Fruit fly (Drosophila melanogaster) whole organism, embryonic: ENCODE results near the gene Tyler.

Experiments used
- Aef1 ChIP-seq: fragments of 200-800 bp; sonication (Bioruptor generic); IDR thresholded peaks from 3 replicates; pipeline ENCODE4 v1.3.6; 2022; ENCODE audit warnings: missing biosample characterization, missing genetic modification characterization
- BEAF-32 ChIP-seq: fragments of 200-800 bp; sonication (Bioruptor generic); optimal IDR thresholded peaks from 3 replicates; lab custom pipeline; 2017; ENCODE audit warnings: missing biosample characterization, missing genetic modification characterization, mild to moderate bottlenecking, moderate library complexity, missing genetic modification reagents
- C15 ChIP-seq: fragments of 200-800 bp; sonication (Bioruptor generic); IDR thresholded peaks from 3 replicates; pipeline ENCODE4 v1.3.6; 2022; ENCODE audit warnings: missing biosample characterization, missing genetic modification characterization
- CG10274 ChIP-seq: fragments of 200-800 bp; sonication (Bioruptor generic); optimal IDR thresholded peaks from 3 replicates; lab custom pipeline; 2017; ENCODE audit warnings: missing biosample characterization, mild to moderate bottlenecking, missing genetic modification characterization
- CG10654 ChIP-seq: fragments of 200-800 bp; sonication (Bioruptor generic); optimal IDR thresholded peaks from 2 replicates; lab custom pipeline; 2016; ENCODE audit warnings: missing biosample characterization, missing genetic modification characterization
- CG11085 ChIP-seq: fragments of 200-800 bp; sonication (Bioruptor generic); IDR thresholded peaks from 2 replicates; pipeline ENCODE4 v1.3.6; 2022; ENCODE audit warnings: missing biosample characterization, missing genetic modification characterization
- CG13775 ChIP-seq: fragments of 200-800 bp; sonication (Bioruptor generic); optimal IDR thresholded peaks from 3 replicates; lab custom pipeline; 2017; ENCODE audit warnings: missing biosample characterization, mild to moderate bottlenecking, missing genetic modification characterization
- CG14860 ChIP-seq: fragments of 200-800 bp; sonication (Bioruptor generic); IDR thresholded peaks from 3 replicates; pipeline ENCODE4 v1.3.6; 2022; ENCODE audit warnings: missing biosample characterization, missing genetic modification characterization; ENCODE audit not compliant: partially characterized antibody
- CG15479 ChIP-seq: fragments of 200-800 bp; sonication (Bioruptor generic); optimal IDR thresholded peaks from 3 replicates; lab custom pipeline; 2019; ENCODE audit warnings: missing biosample characterization, mild to moderate bottlenecking, missing genetic modification characterization, moderate library complexity
- CG15696 ChIP-seq: fragments of 200-800 bp; sonication (Bioruptor generic); optimal IDR thresholded peaks from 2 replicates; lab custom pipeline; 2019; ENCODE audit warnings: missing biosample characterization, mild to moderate bottlenecking, missing genetic modification characterization, moderate library complexity
- CG17385 ChIP-seq: fragments of 200-800 bp; sonication (Bioruptor generic); optimal IDR thresholded peaks from 3 replicates; lab custom pipeline; 2018; ENCODE audit warnings: missing biosample characterization, mild to moderate bottlenecking, missing genetic modification characterization
- CG6254 ChIP-seq: fragments of 200-800 bp; sonication (Bioruptor generic); optimal IDR thresholded peaks from 3 replicates; lab custom pipeline; 2017; ENCODE audit warnings: mild to moderate bottlenecking, missing biosample characterization, missing genetic modification reagents, missing genetic modification characterization
- CG7839 ChIP-seq: fragments of 200-800 bp; sonication (Bioruptor generic); optimal IDR thresholded peaks from 3 replicates; lab custom pipeline; 2018; ENCODE audit warnings: missing biosample characterization, mild to moderate bottlenecking, missing genetic modification characterization, moderate library complexity
- CG8944 ChIP-seq: fragments of 200-800 bp; sonication (Bioruptor generic); optimal IDR thresholded peaks from 3 replicates; lab custom pipeline; 2016; ENCODE audit warnings: missing biosample characterization, missing genetic modification characterization
- CTCF ChIP-seq: fragments of 200-800 bp; sonication (Bioruptor generic); optimal IDR thresholded peaks from 2 replicates; lab custom pipeline; 2017; ENCODE audit warnings: missing biosample characterization, mild to moderate bottlenecking, missing genetic modification characterization, moderate library complexity
- CrebB ChIP-seq: fragments of 200-800 bp; sonication (Bioruptor generic); optimal IDR thresholded peaks from 3 replicates; lab custom pipeline; 2018; ENCODE audit warnings: missing biosample characterization, mild to moderate bottlenecking, missing genetic modification characterization
- D19A ChIP-seq: fragments of 200-800 bp; optimal IDR thresholded peaks from 3 replicates; lab custom pipeline; 2019; ENCODE audit warnings: missing biosample characterization, mild to moderate bottlenecking, missing genetic modification characterization, moderate library complexity
- D19B ChIP-seq: fragments of 200-800 bp; sonication (Bioruptor generic); optimal IDR thresholded peaks from 2 replicates; lab custom pipeline; 2017; ENCODE audit warnings: missing biosample characterization, mild to moderate bottlenecking, missing genetic modification characterization
- Ets65A ChIP-seq: fragments of 200-800 bp; sonication (Bioruptor generic); peaks from one replicate; lab custom pipeline; 2016; ENCODE audit warnings: missing biosample characterization, missing genetic modification characterization
- H15 ChIP-seq: fragments of 200-800 bp; sonication (Bioruptor generic); IDR thresholded peaks from 3 replicates; pipeline ENCODE4 v1.3.6; 2022; ENCODE audit warnings: missing biosample characterization, missing genetic modification characterization
- Hr51 ChIP-seq, 2 experiments: fragments of 200-800 bp; sonication (Bioruptor generic); optimal IDR thresholded peaks; 2 replicates in 1 of 2; 3 replicates in 1 of 2; lab custom pipeline; 2016 to 2018; ENCODE audit warnings: missing biosample characterization in 2 of 2, missing genetic modification characterization in 2 of 2, mild to moderate bottlenecking in 1 of 2, moderate library complexity in 1 of 2
- MBD-R2 ChIP-seq: fragments of 200-800 bp; sonication (Bioruptor generic); IDR thresholded peaks from 2 replicates; pipeline ENCODE4 v1.3.6; 2022; ENCODE audit warnings: missing biosample characterization, missing genetic modification characterization
- MESR4 ChIP-seq: fragments of 200-800 bp; sonication (Bioruptor generic); optimal IDR thresholded peaks from 2 replicates; lab custom pipeline; 2018; ENCODE audit warnings: missing biosample characterization, mild to moderate bottlenecking, missing genetic modification characterization, moderate library complexity
- Med ChIP-seq: fragments of 200-800 bp; sonication (Bioruptor generic); peaks from one replicate; lab custom pipeline; 2016; ENCODE audit warnings: missing biosample characterization, missing genetic modification characterization, mild to moderate bottlenecking, inconsistent platforms, moderate library complexity
- NFAT ChIP-seq: fragments of 200-800 bp; sonication (Bioruptor generic); IDR thresholded peaks from 2 replicates; pipeline ENCODE4 v1.3.6; 2022; ENCODE audit warnings: missing biosample characterization, missing genetic modification characterization
- cg ChIP-seq: fragments of 200-800 bp; sonication (Bioruptor generic); optimal IDR thresholded peaks from 3 replicates; lab custom pipeline; 2019; ENCODE audit warnings: missing biosample characterization, mild to moderate bottlenecking, missing genetic modification characterization, moderate library complexity
- chn ChIP-seq: fragments of 200-800 bp; sonication (Bioruptor generic); optimal IDR thresholded peaks from 2 replicates; lab custom pipeline; 2016; ENCODE audit warnings: missing biosample characterization, missing genetic modification characterization
- da ChIP-seq: fragments of 200-800 bp; sonication (Bioruptor generic); optimal IDR thresholded peaks from 2 replicates; lab custom pipeline; 2016; ENCODE audit warnings: missing biosample characterization, missing genetic modification characterization
- gcm ChIP-seq: fragments of 200-800 bp; sonication (Bioruptor generic); optimal IDR thresholded peaks from 2 replicates; lab custom pipeline; 2019; ENCODE audit warnings: missing biosample characterization, mild to moderate bottlenecking, missing genetic modification characterization, moderate library complexity
- gfzf ChIP-seq: fragments of 200-800 bp; sonication (Bioruptor generic); optimal IDR thresholded peaks from 2 replicates; lab custom pipeline; 2016; ENCODE audit warnings: missing biosample characterization, mild to moderate bottlenecking, missing genetic modification characterization, moderate library complexity
- jigr1 ChIP-seq: fragments of 200-800 bp; sonication (Bioruptor generic); IDR thresholded peaks from 3 replicates; pipeline ENCODE4 v1.3.6; 2022; ENCODE audit warnings: missing biosample characterization, missing genetic modification characterization
- ken ChIP-seq: fragments of 200-800 bp; sonication (Bioruptor generic); IDR thresholded peaks from 3 replicates; pipeline ENCODE4 v1.3.6; 2022; ENCODE audit warnings: missing biosample characterization, missing genetic modification characterization
- mld ChIP-seq: fragments of 200-800 bp; sonication (Bioruptor generic); IDR thresholded peaks from 3 replicates; pipeline ENCODE4 v1.3.6; 2022; ENCODE audit warnings: missing biosample characterization, missing genetic modification characterization; ENCODE audit not compliant: partially characterized antibody
- nerfin-1 ChIP-seq: fragments of 200-800 bp; sonication (Bioruptor generic); optimal IDR thresholded peaks from 3 replicates; lab custom pipeline; 2019; ENCODE audit warnings: missing biosample characterization, mild to moderate bottlenecking, missing genetic modification characterization, moderate library complexity
- nom ChIP-seq: fragments of 200-800 bp; sonication (Bioruptor generic); optimal IDR thresholded peaks from 2 replicates; lab custom pipeline; 2017; ENCODE audit warnings: missing biosample characterization, missing genetic modification characterization, mild to moderate bottlenecking, moderate library complexity, missing genetic modification reagents
- p53 ChIP-seq: fragments of 200-800 bp; sonication (Bioruptor generic); optimal IDR thresholded peaks from 2 replicates; lab custom pipeline; 2016; ENCODE audit warnings: missing biosample characterization, missing genetic modification characterization
- pan ChIP-seq, 4 experiments: fragments of >200 bp in 3 of 4; fragments of 200-800 bp in 1 of 4; sonication (Bioruptor generic) in 1 of 4; optimal IDR thresholded peaks in 3 of 4; IDR thresholded peaks in 1 of 4; 2 replicates each; pipeline versions ENCODE4 v1.3.6 to Lab custom; 2017 to 2022; ENCODE audit warnings: missing biosample characterization in 2 of 4, missing genetic modification characterization in 2 of 4, mixed read lengths in 1 of 4
- pho ChIP-seq: fragments of 200-800 bp; sonication (Bioruptor generic); optimal IDR thresholded peaks from 2 replicates; lab custom pipeline; 2016; ENCODE audit warnings: missing biosample characterization, missing genetic modification characterization
- phol ChIP-seq: fragments of 200-800 bp; sonication (Bioruptor generic); optimal IDR thresholded peaks from 3 replicates; lab custom pipeline; 2018; ENCODE audit warnings: missing biosample characterization, mild to moderate bottlenecking, missing genetic modification characterization, moderate library complexity
- so ChIP-seq: fragments of 200-800 bp; sonication (Bioruptor generic); IDR thresholded peaks from 3 replicates; pipeline ENCODE4 v1.3.6; 2022; ENCODE audit warnings: missing biosample characterization, missing genetic modification characterization
- sr ChIP-seq: fragments of 200-800 bp; sonication (Bioruptor generic); IDR thresholded peaks from 3 replicates; pipeline ENCODE4 v1.3.6; 2022; ENCODE audit warnings: missing biosample characterization, missing genetic modification characterization
- ssp ChIP-seq: fragments of 200-800 bp; sonication (Bioruptor generic); IDR thresholded peaks from 2 replicates; pipeline ENCODE4 v1.3.6; 2022; ENCODE audit warnings: missing biosample characterization, missing genetic modification characterization
- z ChIP-seq: fragments of 200-800 bp; sonication (Bioruptor generic); IDR thresholded peaks from 3 replicates; pipeline ENCODE4 v1.3.6; 2022; ENCODE audit warnings: missing biosample characterization, missing genetic modification characterization

Tyler gene

dm6 chrX:19565714-19566316, 45.5 kb upstream of the Tyler start, which contains the start of the genes Grip84 and car (continued):
- TF ChIP-seq jigr1 (peak; percentile 54; the same call in 1 of the 3 replicates), CG11085 (GFP tag; lab: Robert Waterston, UW) (peak; percentile 49), z (GFP tag; lab: Robert Waterston, UW) (no peak), BEAF-32 (peak; percentile 44), CG15696 (tag; lab: Kevin White, UChicago) (peak; percentile 63), MESR4 (GFP tag; lab: Kevin White, UChicago) (peak; percentile 56), mld (GFP tag; lab: Robert Waterston, UW) (no peak), CG17385 (GFP tag; lab: Kevin White, UChicago) (peak; percentile 51), da (GFP tag; lab: Kevin White, UChicago) (peak; percentile 25), CrebB (tag; lab: Kevin White, UChicago) (peak; percentile 11), CG14860 (no peak), Aef1 (peak; percentile 57), CG10654 (GFP tag; lab: Kevin White, UChicago) (peak; percentile 26), pho (peak; percentile 55), C15 (GFP tag; lab: Robert Waterston, UW) (0 out of 3 replicates have a peak, but pooled peaks have one; percentile 31), gcm (GFP tag; lab: Kevin White, UChicago) (peak; percentile 51), gfzf (GFP tag; lab: Kevin White, UChicago) (peak; percentile 60), chn (peak; percentile 20), sr (GFP tag; lab: Robert Waterston, UW) (peak; percentile 97), ssp (GFP tag; lab: Robert Waterston, UW) (peak; percentile 96), CTCF (peak; percentile 21), ken (no peak), pan (optimal IDR thresholded peaks at IDR 0.05; lab: Kevin White, UChicago) (no peak), pan (GFP tag; optimal IDR thresholded peaks at IDR 0.05 in 1 of 2, IDR thresholded peaks at IDR 0.05 in 1 of 2) (peak in 1 of 2 experiments; percentile 14)

dm6 chrX:19573687-19574086, 37.6 kb upstream of the Tyler start:
- TF ChIP-seq CG7839 (tag; lab: Kevin White, UChicago) (no peak), CG6254 (peak; percentile 73)

dm6 chrX:19577940-19578632, 33.2 kb upstream of the Tyler start:
- peak; percentile 42 for TF ChIP-seq Med (GFP tag; lab: Kevin White, UChicago)
- peak; percentile 95 for TF ChIP-seq CG13775 (GFP tag; lab: Kevin White, UChicago)
- TF ChIP-seq CG15479 (GFP tag; lab: Kevin White, UChicago): peak; percentile 39
- peak; percentile 69 for TF ChIP-seq CG10274 (GFP tag; lab: Kevin White, UChicago)
- TF ChIP-seq phol (tag; lab: Kevin White, UChicago): peak; percentile 54
- no peak for TF ChIP-seq NFAT (GFP tag; lab: Robert Waterston, UW)
- peak; percentile 9 for TF ChIP-seq nom (GFP tag; lab: Kevin White, UChicago)
- no peak for TF ChIP-seq Ets65A (GFP tag; lab: Kevin White, UChicago)
- no peak for TF ChIP-seq H15 (GFP tag; lab: Robert Waterston, UW)
- peak; percentile 52 for TF ChIP-seq D19B (GFP tag; lab: Kevin White, UChicago)
- peak; percentile 54 for TF ChIP-seq D19A (tag; lab: Kevin White, UChicago)
- TF ChIP-seq Hr51 (GFP tag; optimal IDR thresholded peaks at IDR 0.05; lab: Kevin White, UChicago): no peak
- TF ChIP-seq CG8944 (GFP tag; lab: Kevin White, UChicago): no peak
- TF ChIP-seq cg (GFP tag; lab: Kevin White, UChicago): peak; percentile 76
- 0 out of 3 replicates have a peak, but pooled peaks have one; percentile 9 for TF ChIP-seq so (GFP tag; lab: Robert Waterston, UW)
- TF ChIP-seq MBD-R2 (GFP tag; lab: Robert Waterston, UW): peak; percentile 23; the same call in 1 of the 2 replicates
- TF ChIP-seq nerfin-1 (tag; lab: Kevin White, UChicago): peak; percentile 30
- TF ChIP-seq p53 (GFP tag; lab: Kevin White, UChicago): peak; percentile 90
- TF ChIP-seq, all 482 proteins: peak for 13
